Worm (Caenorhabditis elegans) whole organism, L4 larva: ENCODE measurements around the gene fbxa-147.
"Not testable (repeated sequence)": the region's sequence is repeated elsewhere in the genome, so short reads cannot be mapped to it uniquely, and the experiment has no call there.

Experiments
- aha-1 ChIP-seq: fragments of 150-350 bp; peaks from one replicate; lab custom pipeline; 2014; ENCODE audit warnings: missing biosample characterization, missing genetic modification characterization
- ces-1 ChIP-seq: fragments of 150-350 bp; sonication (generic microtip); optimal IDR thresholded peaks from 4 replicates; lab custom pipeline; 2014; ENCODE audit warnings: missing biosample characterization, missing genetic modification reagents, missing genetic modification characterization
- ctbp-1 ChIP-seq: fragments of 200-800 bp; sonication (Bioruptor generic); IDR thresholded peaks from 2 replicates; pipeline ENCODE4 v1.3.6; 2022; ENCODE audit warnings: missing genetic modification reagents, missing genetic modification characterization, missing compliant biosample characterization
- lin-15B ChIP-seq: fragments of 150-350 bp; sonication (generic microtip); optimal IDR thresholded peaks from 3 replicates; lab custom pipeline; 2014; ENCODE audit warnings: missing biosample characterization, missing genetic modification characterization
- madf-5 ChIP-seq, 2 experiments: fragments of 200-800 bp; sonication (Bioruptor generic); IDR thresholded peaks; 2 replicates each; pipeline ENCODE4 v1.3.6; 2022; ENCODE audit warnings: missing compliant biosample characterization in 2 of 2, missing genetic modification characterization in 2 of 2
- nhr-76 ChIP-seq: fragments of 150-350 bp; optimal IDR thresholded peaks from 2 replicates; lab custom pipeline; 2014; ENCODE audit warnings: missing biosample characterization, missing genetic modification characterization
- pqm-1 ChIP-seq: sonication (generic microtip); optimal IDR thresholded peaks from 2 replicates; lab custom pipeline; 2017; ENCODE audit warnings: missing biosample characterization, missing genetic modification characterization
- unc-62 ChIP-seq, 3 experiments: fragments of 150-350 bp in 1 of 3; sonication (generic microtip); optimal IDR thresholded peaks in 2 of 3; peaks in 1 of 3; 1 replicate in 1 of 3; 2 replicates in 2 of 3; lab custom pipeline; 2014 to 2017; ENCODE audit warnings: missing biosample characterization in 3 of 3, missing genetic modification characterization in 3 of 3, missing genetic modification reagents in 3 of 3, missing genotype in 1 of 3

fbxa-147 gene

ce11 chrV:14750357-14750756 lies 34.1 kb downstream of the fbxa-147 start, which contains the start of gene nspa-10:
nspa-10 (minus strand) TSS chrV:14750457.
- not testable (repeated sequence) for TF ChIP-seq madf-5 (GFP tag; IDR thresholded peaks at IDR 0.05; lab: Robert Waterston, UW); lin-15B (tag; lab: Kevin White, UChicago); ces-1 (GFP tag; lab: Kevin White, UChicago)
- TF ChIP-seq, all 104 proteins: peak for 0; not testable (repeated sequence) for 104

ce11 chrV:14762563-14762962 lies 46.3 kb downstream of the fbxa-147 start:
- TF ChIP-seq ctbp-1 (GFP tag; lab: Robert Waterston, UW) (no peak), aha-1 (tag; lab: Kevin White, UChicago) (peak; percentile 84), unc-62 (GFP tag; optimal IDR thresholded peaks at IDR 0.05 in 1 of 2; lab: Kevin White, UChicago) (peak in 1 of 2 experiments; percentile 84), unc-62 (tag; optimal IDR thresholded peaks at IDR 0.05; lab: Kevin White, UChicago) (no peak), pqm-1 (tag; lab: Kevin White, UChicago) (no peak)

- peak in 1 of 2 experiments; percentile 87 for TF ChIP-seq unc-62 (GFP tag; optimal IDR thresholded peaks at IDR 0.05 in 1 of 2; lab: Kevin White, UChicago)
- TF ChIP-seq unc-62 (tag; optimal IDR thresholded peaks at IDR 0.05; lab: Kevin White, UChicago) = no peak
- no peak for TF ChIP-seq nhr-76 (tag; lab: Kevin White, UChicago)
These were observed 47.3 kb downstream of the fbxa-147 start for ce11 chrV:14763582-14763981.
